Fruit fly (Drosophila melanogaster): ENCODE results near the gene sl.

dm6 chrX:16334251-16334860, 15.8 kb upstream of the sl start:
- TF ChIP-seq Snoo (tag; optimal IDR thresholded peaks at IDR 0.05) (no peak), CG32121 (GFP tag; IDR thresholded peaks at IDR 0.05) (no peak), CG13204 (GFP tag; optimal IDR thresholded peaks at IDR 0.05) (no peak), Ets98B (GFP tag; IDR thresholded peaks at IDR 0.05) (no peak), CG12605 (GFP tag; IDR thresholded peaks at IDR 0.05) (no peak), D1 (tag; optimal IDR thresholded peaks at IDR 0.05) (no peak), CG15710 (tag; optimal IDR thresholded peaks at IDR 0.05) (no peak), fd96Ca (GFP tag; IDR thresholded peaks at IDR 0.05) (no peak), CG9948 (tag; optimal IDR thresholded peaks at IDR 0.05) (no peak), gl (tag; optimal IDR thresholded peaks at IDR 0.05) (no peak), CG17806 (tag; optimal IDR thresholded peaks at IDR 0.05) (no peak), CG4496 (GFP tag; IDR thresholded peaks at IDR 0.05) (no peak), CG34367 (tag; optimal IDR thresholded peaks at IDR 0.05) (no peak)

All from whole organism, pupa.